Worm (Caenorhabditis elegans): Measurements from ENCODE around the gene hpl-1.
A peak's percentile ranks its signal among the peaks of the same experiment; 100 is the strongest.

The hpl-1 gene

ce11 chrX:13251914-13252434 is 6.8 kb downstream of the hpl-1 start, which contains the start of gene nhr-32:
nhr-32 (plus strand) TSS chrX:13251964.
- no peak for TF ChIP-seq mdl-1 (tag; optimal IDR thresholded peaks at IDR 0.05)
- TF ChIP-seq egl-27 (tag; optimal IDR thresholded peaks at IDR 0.05) = no peak
- no peak for TF ChIP-seq zag-1 (tag; optimal IDR thresholded peaks at IDR 0.05)
- TF ChIP-seq fos-1 (tag; optimal IDR thresholded peaks at IDR 0.05) = peak; percentile 10

DNA sequence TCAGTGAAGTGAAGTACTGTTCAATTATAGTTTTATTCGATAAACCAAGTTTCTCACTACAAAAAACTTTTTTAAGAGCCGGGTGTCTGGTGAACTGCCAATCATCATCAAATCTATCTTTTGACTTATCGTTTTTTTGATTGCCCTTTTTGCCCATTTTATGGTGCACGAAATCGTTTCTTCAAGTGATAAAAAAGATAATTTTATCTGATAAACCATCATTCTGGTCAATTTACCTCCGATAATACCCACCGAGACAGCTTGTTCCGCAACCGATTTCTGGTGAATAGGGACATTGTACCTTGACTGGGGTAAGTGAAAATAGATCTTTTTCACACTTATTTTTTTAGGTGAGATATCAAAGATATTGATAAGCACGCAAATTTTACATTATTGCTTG is 12.4 kb downstream of the hpl-1 start, which contains the start of gene K08H2.10:
TSS of gene K08H2.10 (plus strand) at position 230 of the 400 bp plus-strand sequence.
- TF ChIP-seq F13H6.1 (tag; optimal IDR thresholded peaks at IDR 0.05) (no peak), fos-1 (tag; optimal IDR thresholded peaks at IDR 0.05) (peak; percentile 67)

ce11 chrX:13261037-13261592 is 15.9 kb downstream of the hpl-1 start:
- peak; percentile 2 for TF ChIP-seq crh-2 (tag; optimal IDR thresholded peaks at IDR 0.05)

- TF ChIP-seq nhr-6 (tag; optimal IDR thresholded peaks at IDR 0.05) = no peak
These were observed 17.0 kb downstream of the hpl-1 start, which contains the start of gene K09A11.1 for ce11 chrX:13262195-13262594. K09A11.1 (plus strand) TSS chrX:13262495.

DNA sequence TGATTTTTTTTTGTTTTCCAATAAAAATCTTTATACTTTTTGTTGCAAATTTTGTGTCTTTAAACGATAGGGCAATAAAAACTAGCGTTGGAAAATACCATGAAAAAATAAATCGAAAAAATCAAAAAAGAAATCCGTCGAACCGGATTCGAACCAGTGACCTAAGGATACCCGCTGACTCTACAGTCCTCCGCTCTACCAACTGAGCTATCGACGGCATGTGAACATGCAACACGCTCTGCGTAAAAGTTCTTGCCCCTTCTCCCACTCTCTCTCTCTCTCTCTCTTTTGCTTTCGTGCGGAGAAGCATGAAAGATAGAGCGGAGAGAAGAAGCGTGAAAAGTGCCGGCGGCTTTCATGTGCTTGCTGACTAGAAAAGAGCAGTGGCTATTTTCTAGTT is 19.4 kb downstream of the hpl-1 start:
- TF ChIP-seq unc-55 (GFP tag; optimal IDR thresholded peaks at IDR 0.05) (peak; percentile 66), skn-1 (tag; optimal IDR thresholded peaks at IDR 0.05) (no peak), lin-13 (GFP tag; optimal IDR thresholded peaks at IDR 0.05) (no peak), nhr-129 (tag; optimal IDR thresholded peaks at IDR 0.05) (peak; percentile 83), ceh-16 (tag; optimal IDR thresholded peaks at IDR 0.05) (peak; percentile 31), ZK546.5 (tag; optimal IDR thresholded peaks at IDR 0.05) (no peak), nhr-25 (tag; optimal IDR thresholded peaks at IDR 0.05) (no peak), crh-2 (tag; optimal IDR thresholded peaks at IDR 0.05) (peak; percentile 36), sma-3 (GFP tag; optimal IDR thresholded peaks at IDR 0.05) (peak; percentile 30), nhr-21 (tag; optimal IDR thresholded peaks at IDR 0.05) (peak; percentile 42), nhr-12 (tag; optimal IDR thresholded peaks at IDR 0.05) (no peak), lin-11 (tag; optimal IDR thresholded peaks at IDR 0.05) (peak; percentile 28), ztf-4 (tag; optimal IDR thresholded peaks at IDR 0.05) (peak; percentile 35), C34F6.9 (tag; optimal IDR thresholded peaks at IDR 0.05) (peak; percentile 36), unc-62 (GFP tag; optimal IDR thresholded peaks at IDR 0.05) (no peak), sem-4 (tag; optimal IDR thresholded peaks at IDR 0.05) (peak; percentile 16), snpc-4 (tag; optimal IDR thresholded peaks at IDR 0.05) (no peak), lsy-2 (tag; optimal IDR thresholded peaks at IDR 0.05) (peak in 1 of 2 experiments; percentile 36), gmeb-1 (tag; optimal IDR thresholded peaks at IDR 0.05) (peak; percentile 19), sma-9 (GFP tag; optimal IDR thresholded peaks at IDR 0.05) (peak; percentile 68), sma-9 (tag; optimal IDR thresholded peaks at IDR 0.05) (no peak), peb-1 (tag; optimal IDR thresholded peaks at IDR 0.05) (no peak), F13H6.1 (tag; optimal IDR thresholded peaks at IDR 0.05) (peak; percentile 65), zag-1 (tag; optimal IDR thresholded peaks at IDR 0.05) (peak; percentile 45), Y55F3AM.14 (GFP tag; optimal IDR thresholded peaks at IDR 0.05) (peak; percentile 23), fos-1 (tag; optimal IDR thresholded peaks at IDR 0.05) (peak; percentile 19)

ce11 chrX:13267230-13267629 is 22.0 kb downstream of the hpl-1 start, which contains the start of gene cyp-14A1:
cyp-14A1 (minus strand) TSS chrX:13267355.
- TF ChIP-seq nhr-12 (tag; optimal IDR thresholded peaks at IDR 0.05) (no peak), nhr-129 (tag; optimal IDR thresholded peaks at IDR 0.05) (peak; percentile 74)

ce11 chrX:13269586-13269985 is 24.4 kb downstream of the hpl-1 start, which contains the start of gene cyp-14A2:
cyp-14A2 (minus strand) TSS chrX:13269686.
- TF ChIP-seq nhr-21 (tag; optimal IDR thresholded peaks at IDR 0.05) = no peak
- TF ChIP-seq elt-3 (tag; optimal IDR thresholded peaks at IDR 0.05) = no peak
- TF ChIP-seq snpc-4 (tag; optimal IDR thresholded peaks at IDR 0.05) = no peak
- no peak for TF ChIP-seq skn-1 (tag; optimal IDR thresholded peaks at IDR 0.05)
- no peak for TF ChIP-seq lsy-2 (tag; optimal IDR thresholded peaks at IDR 0.05)
- no peak for TF ChIP-seq mab-5 (tag; optimal IDR thresholded peaks at IDR 0.05)
- no peak for TF ChIP-seq sma-9 (GFP tag; optimal IDR thresholded peaks at IDR 0.05)
- TF ChIP-seq sma-9 (tag; optimal IDR thresholded peaks at IDR 0.05) = no peak
- TF ChIP-seq zag-1 (tag; optimal IDR thresholded peaks at IDR 0.05) = no peak
- no peak for TF ChIP-seq ceh-16 (tag; optimal IDR thresholded peaks at IDR 0.05)
- TF ChIP-seq unc-62 (GFP tag; optimal IDR thresholded peaks at IDR 0.05) = no peak
- no peak for TF ChIP-seq nhr-11 (tag; optimal IDR thresholded peaks at IDR 0.05)
- TF ChIP-seq lin-11 (tag; optimal IDR thresholded peaks at IDR 0.05) = no peak
- no peak for TF ChIP-seq gmeb-1 (tag; optimal IDR thresholded peaks at IDR 0.05)
- TF ChIP-seq sem-4 (tag; optimal IDR thresholded peaks at IDR 0.05) = no peak
- TF ChIP-seq ztf-1 (GFP tag; conservative IDR thresholded peaks at IDR 0.05) = no peak
- TF ChIP-seq ztf-11 (tag; optimal IDR thresholded peaks at IDR 0.05) = no peak
- no peak for TF ChIP-seq nhr-25 (tag; optimal IDR thresholded peaks at IDR 0.05)
- no peak for TF ChIP-seq peb-1 (tag; optimal IDR thresholded peaks at IDR 0.05)
- TF ChIP-seq nhr-6 (tag; optimal IDR thresholded peaks at IDR 0.05) = no peak
- TF ChIP-seq nhr-129 (tag; optimal IDR thresholded peaks at IDR 0.05) = no peak

Data from whole organism, L2 larva.